Worm (Caenorhabditis elegans): Measurements from ENCODE around the gene Y47D7A.7.
A peak's percentile ranks its signal among the peaks of the same experiment; 100 is the strongest.

Gene Y47D7A.7

DNA sequence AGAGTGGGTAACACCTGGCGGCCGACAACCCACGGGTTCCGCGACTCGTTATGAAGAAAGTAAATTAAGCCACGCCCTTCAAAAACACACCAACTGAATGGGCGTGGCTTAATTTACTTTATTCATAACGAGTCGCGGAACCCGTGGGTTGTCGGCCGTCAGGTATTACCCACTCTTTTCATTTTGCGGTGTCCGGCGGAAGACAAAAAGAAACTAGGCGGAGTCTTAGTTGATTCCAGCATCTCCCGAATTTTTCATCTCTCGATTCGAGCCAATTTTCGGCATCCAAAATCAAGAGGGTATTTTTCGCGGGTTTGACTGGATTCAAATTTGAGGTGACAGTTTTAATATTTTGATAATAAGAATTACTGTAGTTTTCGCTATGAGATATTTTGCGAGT is 28.0 kb upstream of the Y47D7A.7 start (continued):
- TF ChIP-seq chd-7 (tag; optimal IDR thresholded peaks at IDR 0.05) = no peak
- no peak for TF ChIP-seq lin-26 (GFP tag; IDR thresholded peaks at IDR 0.05)
- TF ChIP-seq rcor-1 (GFP tag; IDR thresholded peaks at IDR 0.05) = no peak
- no peak for TF ChIP-seq attf-5 (GFP tag; optimal IDR thresholded peaks at IDR 0.05)
- TF ChIP-seq C17E4.6 (GFP tag; IDR thresholded peaks at IDR 0.05) = no peak
- TF ChIP-seq F57A8.1 (GFP tag; optimal IDR thresholded peaks at IDR 0.05) = no peak
- no peak for TF ChIP-seq F55B11.4 (tag; optimal IDR thresholded peaks at IDR 0.05; ENCODE audit: borderline replicate concordance, insufficient read depth)
- TF ChIP-seq F49E8.2 (tag; optimal IDR thresholded peaks at IDR 0.05; ENCODE audit: insufficient read depth) = peak; percentile 5
- TF ChIP-seq dpff-1 (tag; optimal IDR thresholded peaks at IDR 0.05) = no peak
- peak; percentile 74 for TF ChIP-seq snpc-3.4 (tag; optimal IDR thresholded peaks at IDR 0.05)
- no peak for TF ChIP-seq ceh-40 (GFP tag; IDR thresholded peaks at IDR 0.05)
- TF ChIP-seq ztf-6 (GFP tag; IDR thresholded peaks at IDR 0.05) = no peak
- no peak for TF ChIP-seq nhr-27 (tag; optimal IDR thresholded peaks at IDR 0.05)
- no peak for TF ChIP-seq Y67H2A.10 (GFP tag; conservative IDR thresholded peaks at IDR 0.05)
- TF ChIP-seq gei-17 (GFP tag; optimal IDR thresholded peaks at IDR 0.05) = no peak
- no peak for TF ChIP-seq cebp-1 (GFP tag; IDR thresholded peaks at IDR 0.05)
- TF ChIP-seq cebp-1 (tag; optimal IDR thresholded peaks at IDR 0.05) = no peak
- TF ChIP-seq ztf-28 (GFP tag; IDR thresholded peaks at IDR 0.05) = no peak
- TF ChIP-seq bed-1 (GFP tag; IDR thresholded peaks at IDR 0.05) = no peak
- peak; percentile 41; the same call in 1 of the 2 replicates for TF ChIP-seq F33H1.4 (GFP tag; IDR thresholded peaks at IDR 0.05)
- no peak for TF ChIP-seq mxl-1 (tag; optimal IDR thresholded peaks at IDR 0.05)
- no peak for TF ChIP-seq let-607 (tag; optimal IDR thresholded peaks at IDR 0.05)
- TF ChIP-seq K11D2.4 (GFP tag; IDR thresholded peaks at IDR 0.05) = no peak
- no peak for TF ChIP-seq mel-28 (tag; optimal IDR thresholded peaks at IDR 0.05; ENCODE audit: borderline replicate concordance)
- no peak for TF ChIP-seq lir-1 (GFP tag; conservative IDR thresholded peaks at IDR 0.05)
- no peak for TF ChIP-seq rec-8 (tag; optimal IDR thresholded peaks at IDR 0.05)
- TF ChIP-seq repo-1 (tag; optimal IDR thresholded peaks at IDR 0.05) = no peak
- TF ChIP-seq hmg-20 (GFP tag; IDR thresholded peaks at IDR 0.05) = no peak
- no peak for TF ChIP-seq ztf-18 (tag; optimal IDR thresholded peaks at IDR 0.05)
- TF ChIP-seq athp-1 (tag; optimal IDR thresholded peaks at IDR 0.05) = no peak
- TF ChIP-seq ZK185.1 (tag; optimal IDR thresholded peaks at IDR 0.05; ENCODE audit: poor library complexity, severe bottlenecking) = no peak
- TF ChIP-seq Y53F4B.3 (GFP tag; IDR thresholded peaks at IDR 0.05) = no peak
- TF ChIP-seq pbrm-1 (GFP tag; IDR thresholded peaks at IDR 0.05) = peak; percentile 78
- TF ChIP-seq lin-40 (tag; optimal IDR thresholded peaks at IDR 0.05) = no peak
- no peak for TF ChIP-seq B0261.1 (tag; optimal IDR thresholded peaks at IDR 0.05)
- TF ChIP-seq nfya-1 (tag; optimal IDR thresholded peaks at IDR 0.05; ENCODE audit: borderline replicate concordance, insufficient read depth) = no peak
- TF ChIP-seq somi-1 (GFP tag; optimal IDR thresholded peaks at IDR 0.05) = no peak
- TF ChIP-seq mcd-1 (GFP tag; IDR thresholded peaks at IDR 0.05) = peak; percentile 54; the same call in 1 of the 2 replicates
- TF ChIP-seq F39B2.1 (GFP tag; IDR thresholded peaks at IDR 0.05) = no peak
- no peak for TF ChIP-seq dpl-1 (GFP tag; optimal IDR thresholded peaks at IDR 0.05)
- TF ChIP-seq ccch-3 (GFP tag; optimal IDR thresholded peaks at IDR 0.05) = no peak
- TF ChIP-seq aptf-3 (GFP tag; IDR thresholded peaks at IDR 0.05) = no peak
- TF ChIP-seq B0336.3 (GFP tag; IDR thresholded peaks at IDR 0.05) = no peak
- TF ChIP-seq snpc-4 (GFP tag; optimal IDR thresholded peaks at IDR 0.05) = peak; percentile 91
- peak; percentile 35 to 96 (median 93) for TF ChIP-seq snpc-4 (tag; optimal IDR thresholded peaks at IDR 0.05)
- TF ChIP-seq tlf-1 (GFP tag; optimal IDR thresholded peaks at IDR 0.05) = no peak
- TF ChIP-seq madf-3 (GFP tag; IDR thresholded peaks at IDR 0.05) = no peak
- no peak for TF ChIP-seq bed-2 (GFP tag; IDR thresholded peaks at IDR 0.05)
- TF ChIP-seq dox-1 (GFP tag; IDR thresholded peaks at IDR 0.05) = 0 out of 2 replicates have a peak, but pooled peaks have one; percentile 38
